Worm (Caenorhabditis elegans): ENCODE data around the gene rpl-6.

The rpl-6 gene

ce11 chrIII:7198838-7199237 is 9.4 kb upstream of the rpl-6 start, which contains the start of gene pfd-5:
pfd-5 (minus strand) TSS chrIII:7198884.
- no peak for TF ChIP-seq Y48G9A.11 (GFP tag; IDR thresholded peaks at IDR 0.05)
- TF ChIP-seq aha-1 (tag): no peak
- TF ChIP-seq nhr-25 (tag; optimal IDR thresholded peaks at IDR 0.05; ENCODE audit: borderline replicate concordance, insufficient read depth): no peak
- TF ChIP-seq mdl-1 (tag; optimal IDR thresholded peaks at IDR 0.05): no peak
- no peak for TF ChIP-seq zfp-3 (GFP tag; conservative IDR thresholded peaks at IDR 0.05)
- no peak for TF ChIP-seq nhr-102 (tag; optimal IDR thresholded peaks at IDR 0.05)
- TF ChIP-seq nhr-6 (tag; optimal IDR thresholded peaks at IDR 0.05): no peak
- TF ChIP-seq hlh-30 (tag; optimal IDR thresholded peaks at IDR 0.05; ENCODE audit: insufficient read depth): peak; percentile 36
- no peak for TF ChIP-seq nhr-11 (tag; optimal IDR thresholded peaks at IDR 0.05)
- no peak for TF ChIP-seq zip-11 (GFP tag; IDR thresholded peaks at IDR 0.05)
- no peak for TF ChIP-seq F26F4.8 (GFP tag; conservative IDR thresholded peaks at IDR 0.05)
- TF ChIP-seq daf-19 (GFP tag; conservative IDR thresholded peaks at IDR 0.05): no peak
- TF ChIP-seq zfp-2 (tag; optimal IDR thresholded peaks at IDR 0.05): no peak
- peak; percentile 57 for TF ChIP-seq unc-130 (GFP tag; optimal IDR thresholded peaks at IDR 0.05)
- peak; percentile 41 for TF ChIP-seq mep-1 (tag; optimal IDR thresholded peaks at IDR 0.05)
- no peak for TF ChIP-seq Y105C5A.15 (GFP tag; IDR thresholded peaks at IDR 0.05)
- no peak for TF ChIP-seq lin-1 (GFP tag; IDR thresholded peaks at IDR 0.05)
- no peak for TF ChIP-seq ztf-7 (tag; optimal IDR thresholded peaks at IDR 0.05)
- TF ChIP-seq mxl-2 (GFP tag; conservative IDR thresholded peaks at IDR 0.05): no peak
- TF ChIP-seq madf-5 (GFP tag; IDR thresholded peaks at IDR 0.05): no peak
- no peak for TF ChIP-seq arid-1 (GFP tag; conservative IDR thresholded peaks at IDR 0.05)
- TF ChIP-seq ceh-20 (GFP tag; IDR thresholded peaks at IDR 0.05): no peak
- peak; percentile 22 for TF ChIP-seq dve-1 (tag; optimal IDR thresholded peaks at IDR 0.05; ENCODE audit: insufficient read depth)
- TF ChIP-seq mes-2 (tag; optimal IDR thresholded peaks at IDR 0.05; ENCODE audit: poor library complexity, severe bottlenecking): peak; percentile 98
- TF ChIP-seq nhr-237 (tag; optimal IDR thresholded peaks at IDR 0.05): no peak
- TF ChIP-seq hmg-1.1 (GFP tag; IDR thresholded peaks at IDR 0.05): no peak
- no peak for TF ChIP-seq ctbp-1 (GFP tag; IDR thresholded peaks at IDR 0.05)
- TF ChIP-seq nhr-42 (GFP tag; IDR thresholded peaks at IDR 0.05): no peak
- no peak for TF ChIP-seq lin-13 (GFP tag; optimal IDR thresholded peaks at IDR 0.05)
- peak in 1 of 2 experiments; percentile 84 for TF ChIP-seq lsy-2 (tag; optimal IDR thresholded peaks at IDR 0.05)
- TF ChIP-seq mxl-3 (GFP tag; optimal IDR thresholded peaks at IDR 0.05): no peak
- no peak for TF ChIP-seq spr-1 (tag; optimal IDR thresholded peaks at IDR 0.05)
- no peak for TF ChIP-seq dmd-9 (GFP tag; IDR thresholded peaks at IDR 0.05)
- TF ChIP-seq dmd-8 (GFP tag; IDR thresholded peaks at IDR 0.05): no peak
- no peak for TF ChIP-seq skn-1 (tag; optimal IDR thresholded peaks at IDR 0.05)
- no peak for TF ChIP-seq nhr-41 (GFP tag; IDR thresholded peaks at IDR 0.05)
- TF ChIP-seq ceh-44 (GFP tag; IDR thresholded peaks at IDR 0.05): 0 out of 2 replicates have a peak, but pooled peaks have one; percentile 26
- no peak for TF ChIP-seq F49E8.2 (tag; optimal IDR thresholded peaks at IDR 0.05; ENCODE audit: borderline replicate concordance)
- peak; percentile 92 for TF ChIP-seq dpl-1 (GFP tag; optimal IDR thresholded peaks at IDR 0.05)
- no peak for TF ChIP-seq rbr-2 (tag; optimal IDR thresholded peaks at IDR 0.05)
- TF ChIP-seq F10B5.3 (tag; optimal IDR thresholded peaks at IDR 0.05): no peak
- peak in 1 of 2 experiments; percentile 88 for TF ChIP-seq hif-1 (tag; optimal IDR thresholded peaks at IDR 0.05)
- TF ChIP-seq pqm-1 (tag; optimal IDR thresholded peaks at IDR 0.05): no peak
- TF ChIP-seq D1046.2 (GFP tag; IDR thresholded peaks at IDR 0.05): no peak
- no peak for TF ChIP-seq daf-12 (tag; optimal IDR thresholded peaks at IDR 0.05)
- no peak for TF ChIP-seq egl-43 (GFP tag; IDR thresholded peaks at IDR 0.05)
- TF ChIP-seq lin-29 (GFP tag; IDR thresholded peaks at IDR 0.05): no peak
- no peak for TF ChIP-seq ceh-62 (tag; optimal IDR thresholded peaks at IDR 0.05)
- no peak for TF ChIP-seq attf-4 (tag; optimal IDR thresholded peaks at IDR 0.05)
- TF ChIP-seq zip-2 (tag; optimal IDR thresholded peaks at IDR 0.05): no peak
- no peak for TF ChIP-seq egl-27 (tag; optimal IDR thresholded peaks at IDR 0.05)
- TF ChIP-seq lin-15B (tag; optimal IDR thresholded peaks at IDR 0.05): no peak
